Worm (Caenorhabditis elegans): ENCODE results near the gene F48F5.6.
A peak's percentile ranks its signal among the peaks of the same experiment; 100 is the strongest.

Gene F48F5.6

DNA sequence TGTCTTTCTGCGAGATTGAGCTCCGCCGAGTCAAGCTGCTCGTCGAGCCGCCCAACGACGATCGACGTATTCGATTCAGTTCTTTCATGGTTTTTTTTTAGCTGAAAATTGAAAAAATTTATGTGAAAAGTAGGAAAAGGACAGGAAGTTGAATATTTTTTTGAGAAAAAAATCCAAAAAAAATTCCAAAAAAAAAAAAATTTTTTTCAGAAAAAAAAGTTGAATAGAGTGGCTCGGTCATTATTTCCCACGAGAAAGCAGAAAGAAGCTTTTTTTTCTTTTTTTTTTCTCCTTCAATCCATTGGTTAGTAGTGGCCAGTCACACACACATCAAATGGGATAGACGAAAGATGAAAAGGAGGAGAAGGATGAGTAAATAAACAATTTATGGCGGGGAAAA lies 32.3 kb upstream of the F48F5.6 start, which contains the start of gene dhcr-7 (continued):
- TF ChIP-seq hsf-1 (GFP tag; IDR thresholded peaks at IDR 0.05) (no peak), ceh-40 (GFP tag; IDR thresholded peaks at IDR 0.05) (no peak), F57A8.1 (GFP tag; optimal IDR thresholded peaks at IDR 0.05) (no peak)

DNA sequence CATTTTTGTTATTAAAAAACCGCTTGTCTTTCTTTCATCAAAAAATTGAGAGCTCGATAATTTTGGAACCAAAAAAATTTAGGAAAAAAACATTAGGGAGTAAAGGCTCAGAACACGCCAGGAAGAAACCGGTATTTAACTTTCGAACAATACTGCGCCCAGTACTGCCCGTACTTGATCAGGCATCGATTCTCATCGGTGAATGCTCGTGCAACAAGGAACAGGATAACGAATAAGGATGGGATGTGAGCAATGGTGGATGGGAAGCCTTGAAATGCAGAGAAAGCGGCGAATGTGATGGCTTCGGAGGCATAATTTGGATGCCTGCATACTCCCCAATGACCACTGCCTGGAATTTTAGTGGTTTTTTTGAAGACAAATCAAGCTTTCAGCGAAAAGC lies 27.8 kb upstream of the F48F5.6 start:
- TF ChIP-seq B0336.3 (GFP tag; IDR thresholded peaks at IDR 0.05) (peak; percentile 66), tbx-9 (tag; optimal IDR thresholded peaks at IDR 0.05; ENCODE audit: borderline replicate concordance) (no peak), nhr-90 (tag; optimal IDR thresholded peaks at IDR 0.05) (no peak), mcd-1 (GFP tag; IDR thresholded peaks at IDR 0.05) (peak; percentile 46; the same call in 1 of the 2 replicates), ceh-79 (tag; optimal IDR thresholded peaks at IDR 0.05) (no peak), mes-4 (tag; optimal IDR thresholded peaks at IDR 0.05) (no peak), K11D2.4 (GFP tag; IDR thresholded peaks at IDR 0.05) (no peak), mxl-1 (tag; optimal IDR thresholded peaks at IDR 0.05) (no peak), attf-6 (GFP tag; IDR thresholded peaks at IDR 0.05) (peak; percentile 80), attf-3 (GFP tag; conservative IDR thresholded peaks at IDR 0.05) (no peak), madf-3 (GFP tag; IDR thresholded peaks at IDR 0.05) (peak; percentile 87), repo-1 (tag; optimal IDR thresholded peaks at IDR 0.05) (no peak), ztf-18 (tag; optimal IDR thresholded peaks at IDR 0.05) (no peak), B0261.1 (tag; optimal IDR thresholded peaks at IDR 0.05) (no peak), bed-2 (GFP tag; IDR thresholded peaks at IDR 0.05) (no peak), pbrm-1 (GFP tag; IDR thresholded peaks at IDR 0.05) (peak; percentile 59; the same call in 1 of the 2 replicates), efl-1 (GFP tag; optimal IDR thresholded peaks at IDR 0.05) (no peak), C17E4.6 (GFP tag; IDR thresholded peaks at IDR 0.05) (peak; percentile 23; the same call in 1 of the 2 replicates), F10E7.11 (tag; optimal IDR thresholded peaks at IDR 0.05) (no peak), zfh-2 (GFP tag; conservative IDR thresholded peaks at IDR 0.05) (no peak), nhr-120 (GFP tag; IDR thresholded peaks at IDR 0.05) (no peak), snpc-1.3 (tag; optimal IDR thresholded peaks at IDR 0.05; ENCODE audit: insufficient read depth) (no peak), F22D6.2 (tag; optimal IDR thresholded peaks at IDR 0.05) (no peak), cebp-1 (GFP tag; IDR thresholded peaks at IDR 0.05) (no peak), cebp-1 (tag; optimal IDR thresholded peaks at IDR 0.05) (peak; percentile 4), somi-1 (GFP tag; optimal IDR thresholded peaks at IDR 0.05) (no peak), Y95B8A.8 (GFP tag; IDR thresholded peaks at IDR 0.05) (no peak), bed-1 (GFP tag; IDR thresholded peaks at IDR 0.05) (no peak), him-1 (tag; optimal IDR thresholded peaks at IDR 0.05) (no peak), hmg-20 (GFP tag; IDR thresholded peaks at IDR 0.05) (no peak), F23B12.7 (tag; optimal IDR thresholded peaks at IDR 0.05; ENCODE audit: insufficient read depth) (no peak), tlf-1 (GFP tag; optimal IDR thresholded peaks at IDR 0.05) (no peak), sea-2 (GFP tag; IDR thresholded peaks at IDR 0.05) (no peak), madf-6 (GFP tag; IDR thresholded peaks at IDR 0.05) (peak; percentile 74), chd-7 (tag; optimal IDR thresholded peaks at IDR 0.05) (no peak), Y53G8AR.9 (GFP tag; conservative IDR thresholded peaks at IDR 0.05) (peak; percentile 84), nfya-1 (tag; optimal IDR thresholded peaks at IDR 0.05; ENCODE audit: borderline replicate concordance, insufficient read depth) (no peak), F33H1.4 (GFP tag; IDR thresholded peaks at IDR 0.05) (peak; percentile 43), F49E8.2 (tag; optimal IDR thresholded peaks at IDR 0.05; ENCODE audit: insufficient read depth) (no peak), rpc-1 (optimal IDR thresholded peaks at IDR 0.05) (no peak), rpc-1 (tag; optimal IDR thresholded peaks at IDR 0.05) (no peak), xnd-1 (tag; optimal IDR thresholded peaks at IDR 0.05) (no peak), dox-1 (GFP tag; IDR thresholded peaks at IDR 0.05) (0 out of 2 replicates have a peak, but pooled peaks have one; percentile 7), egl-18 (GFP tag; IDR thresholded peaks at IDR 0.05) (no peak), snpc-3.4 (tag; optimal IDR thresholded peaks at IDR 0.05) (no peak), hsf-1 (GFP tag; IDR thresholded peaks at IDR 0.05) (0 out of 2 replicates have a peak, but pooled peaks have one; percentile 41)
